Worm (Caenorhabditis elegans) whole organism, L4 larva: Measurements from ENCODE around the gene Y68A4B.3.

Experiments
- Y5F2A.4 ChIP-seq: fragments of 200-800 bp; sonication (Bioruptor generic); optimal IDR thresholded peaks from 2 replicates; lab custom pipeline; 2018; ENCODE audit warnings: mild to moderate bottlenecking, missing genetic modification characterization, missing compliant biosample characterization
- ama-1 ChIP-seq: fragments of 150-350 bp; optimal IDR thresholded peaks from 2 replicates; lab custom pipeline; 2014; ENCODE audit warnings: inconsistent platforms, mixed read lengths
- daf-19 ChIP-seq: fragments of 200-800 bp; sonication (Bioruptor generic); conservative IDR thresholded peaks from 2 replicates; pipeline ENCODE4 v1.3.6; 2022; ENCODE audit warnings: missing genetic modification characterization, missing compliant biosample characterization
- egl-27 ChIP-seq: sonication (generic microtip); optimal IDR thresholded peaks from 3 replicates; lab custom pipeline; 2017; ENCODE audit warnings: missing biosample characterization, missing genetic modification reagents, missing genetic modification characterization
- lin-15B ChIP-seq: fragments of 150-350 bp; sonication (generic microtip); optimal IDR thresholded peaks from 3 replicates; lab custom pipeline; 2014; ENCODE audit warnings: missing biosample characterization, missing genetic modification characterization
- nhr-102 ChIP-seq: sonication (generic microtip); optimal IDR thresholded peaks from 2 replicates; lab custom pipeline; 2016; ENCODE audit warnings: mild to moderate bottlenecking, missing genetic modification characterization, moderate library complexity, missing compliant biosample characterization
- nhr-41 ChIP-seq: fragments of 200-800 bp; sonication (Bioruptor generic); IDR thresholded peaks from 2 replicates; pipeline ENCODE4 v1.3.6; 2022; ENCODE audit warnings: missing genetic modification reagents, missing genetic modification characterization, missing compliant biosample characterization
- pha-4 ChIP-seq, 2 experiments: fragments of 150-350 bp in 1 of 2; fragments of 200-800 bp in 1 of 2; sonication (Bioruptor generic) in 1 of 2; IDR thresholded peaks in 1 of 2; optimal IDR thresholded peaks in 1 of 2; 2 replicates each; pipeline versions ENCODE4 v1.3.6 to Lab custom; 2014 to 2022; ENCODE audit warnings: missing genetic modification characterization in 2 of 2, missing genetic modification reagents in 2 of 2, missing biosample characterization in 1 of 2, missing compliant biosample characterization in 1 of 2

DNA sequence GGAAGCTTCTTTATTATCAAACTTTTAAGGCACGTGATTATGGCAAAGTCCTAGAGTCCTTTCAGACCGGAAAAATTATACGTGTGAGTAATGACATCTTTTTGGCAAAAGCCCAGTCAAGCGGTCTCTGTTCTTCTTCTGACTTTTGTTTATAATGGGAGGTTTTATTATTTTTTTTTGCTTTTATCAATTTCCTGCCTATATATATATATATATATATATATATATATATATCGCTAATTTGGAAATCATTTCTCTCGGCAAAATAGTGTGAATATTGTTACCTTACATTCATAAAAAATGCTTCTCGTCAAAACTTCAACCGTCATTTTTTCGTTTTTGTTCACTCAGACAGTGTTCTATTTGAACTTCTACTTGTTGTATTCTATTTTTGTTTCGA lies 24.8 kb downstream of the Y68A4B.3 start, which contains the start of gene srbc-62:
- no peak for TF ChIP-seq ama-1 (lab: Kevin White, UChicago)
- no peak for TF ChIP-seq Y5F2A.4 (GFP tag; lab: Kevin White, UChicago)
- TF ChIP-seq egl-27 (tag; lab: Kevin White, UChicago), result no peak
- TF ChIP-seq nhr-41 (GFP tag; lab: Robert Waterston, UW), result no peak
- TF ChIP-seq nhr-102 (tag; lab: Kevin White, UChicago), result no peak
- TF ChIP-seq lin-15B, result no peak
- TF ChIP-seq daf-19 (GFP tag; lab: Robert Waterston, UW), result no peak
- TF ChIP-seq pha-4 (GFP tag; IDR thresholded peaks at IDR 0.05; lab: Robert Waterston, UW), result no peak
- no peak for TF ChIP-seq pha-4 (tag; optimal IDR thresholded peaks at IDR 0.05; lab: Kevin White, UChicago)
